Worm (Caenorhabditis elegans) whole organism, L2 larva: ENCODE measurements around the gene F39G3.2.

Experiments used
- C34F6.9 ChIP-seq: fragments of 150-350 bp; optimal IDR thresholded peaks from 2 replicates; lab custom pipeline; 2014; ENCODE audit warnings: missing biosample characterization, missing genetic modification characterization
- F13H6.1 ChIP-seq: sonication (generic microtip); optimal IDR thresholded peaks from 2 replicates; lab custom pipeline; 2016; ENCODE audit warnings: missing genetic modification characterization, missing compliant biosample characterization
- Y55F3AM.14 ChIP-seq: fragments of 200-800 bp; sonication (Bioruptor generic); optimal IDR thresholded peaks from 2 replicates; lab custom pipeline; 2018; ENCODE audit warnings: mild to moderate bottlenecking, missing genetic modification characterization, missing compliant biosample characterization
- ZK546.5 ChIP-seq: sonication (generic microtip); optimal IDR thresholded peaks from 2 replicates; lab custom pipeline; 2017; ENCODE audit warnings: missing biosample characterization, missing genetic modification characterization
- alr-1 ChIP-seq: fragments of 150-350 bp; optimal IDR thresholded peaks from 2 replicates; lab custom pipeline; 2014; ENCODE audit warnings: missing biosample characterization, missing genetic modification characterization
- aly-2 ChIP-seq: fragments of 150-350 bp; optimal IDR thresholded peaks from 2 replicates; lab custom pipeline; 2014; ENCODE audit warnings: missing biosample characterization, missing genetic modification characterization
- blmp-1 ChIP-seq: sonication (generic microtip); optimal IDR thresholded peaks from 2 replicates; lab custom pipeline; 2017; ENCODE audit warnings: missing genetic modification characterization, mild to moderate bottlenecking, missing compliant biosample characterization, antibody characterized with exemption, moderate library complexity; ENCODE audit not compliant: insufficient read depth
- ceh-16 ChIP-seq: fragments of 150-350 bp; optimal IDR thresholded peaks from 2 replicates; lab custom pipeline; 2014; ENCODE audit warnings: missing biosample characterization, missing genetic modification characterization
- ceh-82 ChIP-seq: fragments of 150-350 bp; optimal IDR thresholded peaks from 2 replicates; lab custom pipeline; 2014; ENCODE audit warnings: missing biosample characterization, missing genetic modification characterization
- crh-2 ChIP-seq: sonication (generic microtip); optimal IDR thresholded peaks from 2 replicates; lab custom pipeline; 2017; ENCODE audit warnings: missing biosample characterization, missing genetic modification characterization
- dmd-4 ChIP-seq: sonication (generic microtip); optimal IDR thresholded peaks from 2 replicates; lab custom pipeline; 2017; ENCODE audit warnings: missing biosample characterization, missing genetic modification characterization
- egl-27 ChIP-seq: sonication (generic microtip); optimal IDR thresholded peaks from 3 replicates; lab custom pipeline; 2017; ENCODE audit warnings: missing biosample characterization, missing genetic modification reagents, missing genetic modification characterization
- elt-1 ChIP-seq: fragments of 150-350 bp; optimal IDR thresholded peaks from 2 replicates; lab custom pipeline; 2014; ENCODE audit warnings: missing biosample characterization, missing genetic modification characterization
- elt-3 ChIP-seq: sonication (generic microtip); optimal IDR thresholded peaks from 2 replicates; lab custom pipeline; 2017; ENCODE audit warnings: missing biosample characterization, missing genetic modification characterization
- fos-1 ChIP-seq: fragments of 150-350 bp; optimal IDR thresholded peaks from 2 replicates; lab custom pipeline; 2014; ENCODE audit warnings: missing biosample characterization, missing genetic modification characterization
- gmeb-1 ChIP-seq: fragments of 150-350 bp; optimal IDR thresholded peaks from 2 replicates; lab custom pipeline; 2014; ENCODE audit warnings: missing biosample characterization, missing genetic modification characterization
- lin-13 ChIP-seq: fragments of 150-350 bp; optimal IDR thresholded peaks from 2 replicates; lab custom pipeline; 2014; ENCODE audit warnings: missing biosample characterization, missing genetic modification reagents, missing genetic modification characterization
- lin-39 ChIP-seq: fragments of 150-350 bp; optimal IDR thresholded peaks from 2 replicates; lab custom pipeline; 2014; ENCODE audit warnings: missing biosample characterization, missing genetic modification reagents, missing genetic modification characterization
- lsy-2 ChIP-seq, 2 experiments: fragments of 150-350 bp in 1 of 2; sonication (generic microtip) in 1 of 2; optimal IDR thresholded peaks; 2 replicates each; lab custom pipeline; 2014 to 2017; ENCODE audit warnings: missing biosample characterization in 2 of 2, missing genetic modification characterization in 2 of 2
- mab-5 ChIP-seq: fragments of 150-350 bp; optimal IDR thresholded peaks from 2 replicates; lab custom pipeline; 2014; ENCODE audit warnings: missing biosample characterization, missing genetic modification characterization
- mbf-1 ChIP-seq: sonication (generic microtip); optimal IDR thresholded peaks from 2 replicates; lab custom pipeline; 2017; ENCODE audit warnings: missing biosample characterization, missing genetic modification characterization
- mdl-1 ChIP-seq, 2 experiments: fragments of 150-350 bp in 1 of 2; sonication (generic microtip) in 1 of 2; optimal IDR thresholded peaks; 2 replicates each; lab custom pipeline; 2017; ENCODE audit warnings: missing biosample characterization in 2 of 2, missing genetic modification characterization in 2 of 2
- nhr-11 ChIP-seq: fragments of 150-350 bp; optimal IDR thresholded peaks from 2 replicates; lab custom pipeline; 2014; ENCODE audit warnings: missing biosample characterization, missing genetic modification characterization
- nhr-12 ChIP-seq: fragments of 150-350 bp; optimal IDR thresholded peaks from 2 replicates; lab custom pipeline; 2014; ENCODE audit warnings: missing biosample characterization, missing genetic modification characterization
- nhr-129 ChIP-seq: fragments of 150-350 bp; optimal IDR thresholded peaks from 2 replicates; lab custom pipeline; 2014; ENCODE audit warnings: missing biosample characterization, missing genetic modification characterization
- nhr-21 ChIP-seq: fragments of 150-350 bp; optimal IDR thresholded peaks from 2 replicates; lab custom pipeline; 2014; ENCODE audit warnings: missing biosample characterization, missing genetic modification characterization
- nhr-23 ChIP-seq: fragments of 150-350 bp; optimal IDR thresholded peaks from 2 replicates; lab custom pipeline; 2014; ENCODE audit warnings: missing biosample characterization, missing genetic modification reagents, missing genetic modification characterization
- nhr-237 ChIP-seq: fragments of 150-350 bp; optimal IDR thresholded peaks from 2 replicates; lab custom pipeline; 2014; ENCODE audit warnings: missing biosample characterization, missing genetic modification characterization
- nhr-25 ChIP-seq: fragments of 150-350 bp; sonication (generic microtip); optimal IDR thresholded peaks from 3 replicates; lab custom pipeline; 2014; ENCODE audit warnings: missing biosample characterization, missing genetic modification characterization
- nhr-6 ChIP-seq: fragments of 150-350 bp; optimal IDR thresholded peaks from 2 replicates; lab custom pipeline; 2014; ENCODE audit warnings: missing biosample characterization, missing genetic modification characterization
- nhr-77 ChIP-seq: fragments of 150-350 bp; optimal IDR thresholded peaks from 2 replicates; lab custom pipeline; 2014; ENCODE audit warnings: missing biosample characterization, missing genetic modification characterization
- peb-1 ChIP-seq: fragments of 150-350 bp; optimal IDR thresholded peaks from 2 replicates; lab custom pipeline; 2014; ENCODE audit warnings: missing biosample characterization, missing genetic modification characterization
- skn-1 ChIP-seq: sonication (generic microtip); optimal IDR thresholded peaks from 2 replicates; lab custom pipeline; 2017; ENCODE audit warnings: missing biosample characterization, missing genetic modification characterization
- sma-3 ChIP-seq: sonication (generic microtip); optimal IDR thresholded peaks from 2 replicates; lab custom pipeline; 2016; ENCODE audit warnings: missing genetic modification reagents, missing genetic modification characterization, missing compliant biosample characterization
- sma-9 ChIP-seq, 2 experiments: fragments of 150-350 bp in 1 of 2; sonication (generic microtip) in 1 of 2; optimal IDR thresholded peaks; 2 replicates each; lab custom pipeline; 2014 to 2016; ENCODE audit warnings: missing genetic modification characterization in 2 of 2, mild to moderate bottlenecking in 1 of 2, missing biosample characterization in 1 of 2, missing compliant biosample characterization in 1 of 2, missing genetic modification reagents in 1 of 2, moderate library complexity in 1 of 2
- snpc-4 ChIP-seq: fragments of 150-350 bp; optimal IDR thresholded peaks from 2 replicates; lab custom pipeline; 2014; ENCODE audit warnings: missing biosample characterization, missing genetic modification characterization
- unc-39 ChIP-seq: fragments of 150-350 bp; optimal IDR thresholded peaks from 2 replicates; lab custom pipeline; 2014; ENCODE audit warnings: missing biosample characterization, missing genetic modification characterization
- unc-55 ChIP-seq: fragments of 150-350 bp; sonication (generic microtip); optimal IDR thresholded peaks from 3 replicates; lab custom pipeline; 2014; ENCODE audit warnings: missing biosample characterization, missing genetic modification reagents, missing genetic modification characterization
- zag-1 ChIP-seq: fragments of 150-350 bp; optimal IDR thresholded peaks from 2 replicates; lab custom pipeline; 2014; ENCODE audit warnings: missing biosample characterization, missing genetic modification characterization
- ztf-1 ChIP-seq: fragments of 200-800 bp; sonication (Bioruptor generic); conservative IDR thresholded peaks from 2 replicates; pipeline ENCODE4 v1.3.6; 2022; ENCODE audit warnings: missing genetic modification characterization, missing compliant biosample characterization
- ztf-4 ChIP-seq: fragments of 150-350 bp; optimal IDR thresholded peaks from 2 replicates; lab custom pipeline; 2014; ENCODE audit warnings: missing biosample characterization, missing genetic modification characterization

The F39G3.2 gene

ce11 chrV:4724453-4724852 lies 13.2 kb upstream of the F39G3.2 start, which contains the start of gene F39G3.4:
F39G3.4 (plus strand) TSS chrV:4724753.
- no peak for TF ChIP-seq unc-39 (tag; lab: Kevin White, UChicago)
- no peak for TF ChIP-seq nhr-77 (tag; lab: Kevin White, UChicago)
- no peak for TF ChIP-seq alr-1 (tag; lab: Kevin White, UChicago)
- TF ChIP-seq nhr-6 (tag; lab: Kevin White, UChicago), result no peak
- TF ChIP-seq skn-1 (tag; lab: Kevin White, UChicago), result no peak
- TF ChIP-seq zag-1 (tag; lab: Kevin White, UChicago), result no peak
- no peak for TF ChIP-seq ztf-1
- no peak for TF ChIP-seq nhr-25 (tag; lab: Kevin White, UChicago)
- no peak for TF ChIP-seq fos-1 (tag; lab: Kevin White, UChicago)

- no peak for TF ChIP-seq elt-1
- TF ChIP-seq lsy-2 (tag; optimal IDR thresholded peaks at IDR 0.05; lab: Kevin White, UChicago), result peak in 1 of 2 experiments; percentile 20
- TF ChIP-seq sma-3 (GFP tag; lab: Kevin White, UChicago), result no peak
- no peak for TF ChIP-seq sma-9 (GFP tag; optimal IDR thresholded peaks at IDR 0.05; lab: Kevin White, UChicago)
- no peak for TF ChIP-seq sma-9 (tag; optimal IDR thresholded peaks at IDR 0.05; lab: Kevin White, UChicago)
- TF ChIP-seq zag-1 (tag; lab: Kevin White, UChicago), result no peak
- TF ChIP-seq mab-5 (tag; lab: Kevin White, UChicago), result no peak
- TF ChIP-seq unc-55 (GFP tag; lab: Kevin White, UChicago), result no peak
- TF ChIP-seq ZK546.5 (tag; lab: Kevin White, UChicago), result no peak
- TF ChIP-seq snpc-4 (tag; lab: Kevin White, UChicago), result no peak
- TF ChIP-seq ceh-82 (tag; lab: Kevin White, UChicago), result no peak
- no peak for TF ChIP-seq lin-39 (tag; lab: Kevin White, UChicago)
- TF ChIP-seq alr-1 (tag; lab: Kevin White, UChicago), result no peak
- no peak for TF ChIP-seq nhr-21 (tag; lab: Kevin White, UChicago)
- TF ChIP-seq gmeb-1 (tag; lab: Kevin White, UChicago), result no peak
- TF ChIP-seq C34F6.9 (tag; lab: Kevin White, UChicago), result peak; percentile 29
- no peak for TF ChIP-seq egl-27
- TF ChIP-seq nhr-237 (tag; lab: Kevin White, UChicago), result no peak
- no peak for TF ChIP-seq nhr-23 (tag; lab: Kevin White, UChicago)
- no peak for TF ChIP-seq dmd-4 (tag; lab: Kevin White, UChicago)
- TF ChIP-seq mdl-1 (tag; optimal IDR thresholded peaks at IDR 0.05; lab: Kevin White, UChicago), result no peak
- no peak for TF ChIP-seq aly-2 (tag; lab: Kevin White, UChicago)
- TF ChIP-seq nhr-12 (tag; lab: Kevin White, UChicago), result no peak
- TF ChIP-seq Y55F3AM.14 (GFP tag; lab: Kevin White, UChicago), result peak; percentile 59
- TF ChIP-seq lin-13 (GFP tag; lab: Kevin White, UChicago), result peak; percentile 1
- TF ChIP-seq skn-1 (tag; lab: Kevin White, UChicago), result no peak
- no peak for TF ChIP-seq nhr-6 (tag; lab: Kevin White, UChicago)
- TF ChIP-seq peb-1 (tag; lab: Kevin White, UChicago), result no peak
- peak; percentile 54 for TF ChIP-seq nhr-129 (tag; lab: Kevin White, UChicago)
- TF ChIP-seq nhr-25 (tag; lab: Kevin White, UChicago), result no peak
- no peak for TF ChIP-seq fos-1 (tag; lab: Kevin White, UChicago)
- TF ChIP-seq ceh-16 (tag; lab: Kevin White, UChicago), result no peak
- no peak for TF ChIP-seq elt-3
- no peak for TF ChIP-seq unc-39 (tag; lab: Kevin White, UChicago)
- no peak for TF ChIP-seq blmp-1
- TF ChIP-seq crh-2 (tag; lab: Kevin White, UChicago), result peak; percentile 2
- TF ChIP-seq ztf-4 (tag; lab: Kevin White, UChicago), result no peak
- peak; percentile 58 for TF ChIP-seq F13H6.1 (tag; lab: Kevin White, UChicago)
- TF ChIP-seq nhr-77 (tag; lab: Kevin White, UChicago), result no peak
- no peak for TF ChIP-seq mbf-1 (tag; lab: Kevin White, UChicago)
- TF ChIP-seq nhr-11 (tag; lab: Kevin White, UChicago), result no peak
Observed at ce11 chrV:4730075-4730474, 7.6 kb upstream of the F39G3.2 start, which contains the start of gene tig-2. tig-2 (minus strand) TSS chrV:4730161.
